Worm (Caenorhabditis elegans): ENCODE data around the gene cmd-1.

The cmd-1 gene

DNA sequence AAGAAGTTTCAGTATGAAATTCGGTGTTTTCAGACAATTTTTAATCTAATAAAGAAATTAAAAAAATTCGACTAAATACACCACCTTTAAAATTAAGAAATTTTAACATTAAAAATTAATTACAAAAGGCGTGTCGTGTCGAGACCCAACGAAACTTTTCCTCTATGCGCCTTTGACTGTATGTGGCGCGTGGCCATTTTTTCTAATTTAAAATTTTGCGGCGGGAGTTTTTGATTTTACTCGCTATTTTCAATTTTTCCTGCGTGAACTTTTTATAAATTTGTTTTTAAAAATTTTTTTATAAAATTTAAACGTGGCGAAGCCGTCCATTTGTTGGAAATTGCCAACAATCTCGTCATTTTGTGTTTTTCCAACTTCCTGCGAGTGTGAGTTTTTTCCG is 3.3 kb upstream of the cmd-1 start:
- TF ChIP-seq dpl-1 (GFP tag; optimal IDR thresholded peaks at IDR 0.05) (peak; percentile 63), Y53G8AR.9 (GFP tag; conservative IDR thresholded peaks at IDR 0.05) (peak; percentile 75), F49E8.2 (tag; optimal IDR thresholded peaks at IDR 0.05; ENCODE audit: insufficient read depth) (no peak), F39B2.1 (GFP tag; IDR thresholded peaks at IDR 0.05) (no peak), somi-1 (GFP tag; optimal IDR thresholded peaks at IDR 0.05) (no peak), B0261.1 (tag; optimal IDR thresholded peaks at IDR 0.05) (no peak), attf-6 (GFP tag; IDR thresholded peaks at IDR 0.05) (no peak), sea-2 (GFP tag; IDR thresholded peaks at IDR 0.05) (no peak), attf-3 (GFP tag; conservative IDR thresholded peaks at IDR 0.05) (no peak), ets-4 (GFP tag; optimal IDR thresholded peaks at IDR 0.05) (no peak), C17E4.6 (GFP tag; IDR thresholded peaks at IDR 0.05) (peak; percentile 41; the same call in 1 of the 2 replicates), ceh-79 (tag; optimal IDR thresholded peaks at IDR 0.05) (no peak), athp-1 (tag; optimal IDR thresholded peaks at IDR 0.05) (no peak), ztf-22 (GFP tag; optimal IDR thresholded peaks at IDR 0.05) (no peak), F23B12.7 (tag; optimal IDR thresholded peaks at IDR 0.05; ENCODE audit: insufficient read depth) (no peak), B0035.1 (tag; optimal IDR thresholded peaks at IDR 0.05) (no peak), T26A5.8 (tag; optimal IDR thresholded peaks at IDR 0.05) (no peak), nhr-27 (tag; optimal IDR thresholded peaks at IDR 0.05) (no peak), akir-1 (GFP tag; optimal IDR thresholded peaks at IDR 0.05) (no peak), K12H6.12 (tag; optimal IDR thresholded peaks at IDR 0.05) (no peak), snpc-3.4 (tag; optimal IDR thresholded peaks at IDR 0.05) (peak; percentile 71), F10E7.11 (tag; optimal IDR thresholded peaks at IDR 0.05) (no peak), T07F8.4 (tag; optimal IDR thresholded peaks at IDR 0.05) (no peak), aptf-3 (GFP tag; IDR thresholded peaks at IDR 0.05) (no peak), nhr-80 (tag; optimal IDR thresholded peaks at IDR 0.05) (no peak), egl-18 (GFP tag; IDR thresholded peaks at IDR 0.05) (no peak), nhr-120 (GFP tag; IDR thresholded peaks at IDR 0.05) (no peak), Y56A3A.18 (GFP tag; IDR thresholded peaks at IDR 0.05) (no peak), madf-3 (GFP tag; IDR thresholded peaks at IDR 0.05) (peak; percentile 29; the same call in 1 of the 2 replicates), ceh-91 (GFP tag; IDR thresholded peaks at IDR 0.05) (peak; percentile 86), repo-1 (tag; optimal IDR thresholded peaks at IDR 0.05) (no peak), lin-40 (tag; optimal IDR thresholded peaks at IDR 0.05) (no peak), lag-1 (GFP tag; IDR thresholded peaks at IDR 0.05) (no peak), pbrm-1 (GFP tag; IDR thresholded peaks at IDR 0.05) (0 out of 2 replicates have a peak, but pooled peaks have one; percentile 26), Y53F4B.3 (GFP tag; IDR thresholded peaks at IDR 0.05) (no peak), zim-3 (tag; optimal IDR thresholded peaks at IDR 0.05) (no peak), ztf-3 (GFP tag; optimal IDR thresholded peaks at IDR 0.05) (no peak), sdz-38 (tag; optimal IDR thresholded peaks at IDR 0.05) (no peak), efl-1 (GFP tag; optimal IDR thresholded peaks at IDR 0.05) (peak; percentile 87), madf-6 (GFP tag; IDR thresholded peaks at IDR 0.05) (peak; percentile 96), rcor-1 (GFP tag; IDR thresholded peaks at IDR 0.05) (peak; percentile 40; the same call in 1 of the 2 replicates), ztf-18 (tag; optimal IDR thresholded peaks at IDR 0.05) (no peak), Y95B8A.8 (GFP tag; IDR thresholded peaks at IDR 0.05) (peak; percentile 68; the same call in 1 of the 2 replicates), hmg-20 (GFP tag; IDR thresholded peaks at IDR 0.05) (no peak), dpff-1 (tag; optimal IDR thresholded peaks at IDR 0.05) (no peak), him-1 (tag; optimal IDR thresholded peaks at IDR 0.05) (no peak), mes-4 (tag; optimal IDR thresholded peaks at IDR 0.05) (no peak), xnd-1 (tag; optimal IDR thresholded peaks at IDR 0.05) (peak; percentile 92), lin-26 (GFP tag; IDR thresholded peaks at IDR 0.05) (no peak), ceh-100 (GFP tag; IDR thresholded peaks at IDR 0.05) (no peak)

All from whole organism, young adult.